Fruit fly (Drosophila melanogaster): ENCODE data around the gene Rim.

- TF ChIP-seq pan (optimal IDR thresholded peaks at IDR 0.05) = no peak
- no peak for TF ChIP-seq psq (optimal IDR thresholded peaks at IDR 0.05)
Measured at dm6 chr3R:17934752-17935151, 18.4 kb upstream of the Rim start.
